Worm (Caenorhabditis elegans) whole organism, mixed stage, embryonic: Measurements from ENCODE around the gene C29E4.12.

Experiments used
- M03D4.4 ChIP-seq: sonication (generic microtip); optimal IDR thresholded peaks from 2 replicates; lab custom pipeline; 2017; ENCODE audit warnings: mild to moderate bottlenecking, missing genetic modification characterization, missing compliant biosample characterization
- bed-3 ChIP-seq: fragments of 200-800 bp; sonication (Bioruptor generic); optimal IDR thresholded peaks from 3 replicates; lab custom pipeline; 2018; ENCODE audit warnings: mild to moderate bottlenecking, missing genetic modification characterization, moderate library complexity, missing compliant biosample characterization
- blmp-1 ChIP-seq: fragments of 150-350 bp; optimal IDR thresholded peaks from 2 replicates; lab custom pipeline; 2014; ENCODE audit warnings: missing biosample characterization, missing genetic modification characterization
- ceh-39 ChIP-seq: fragments of 150-350 bp; optimal IDR thresholded peaks from 2 replicates; lab custom pipeline; 2014; ENCODE audit warnings: missing biosample characterization, missing genetic modification characterization
- ceh-43 ChIP-seq: fragments of 200-800 bp; sonication (Bioruptor generic); optimal IDR thresholded peaks from 2 replicates; lab custom pipeline; 2018; ENCODE audit warnings: mild to moderate bottlenecking, missing genetic modification characterization, moderate library complexity, missing compliant biosample characterization
- ceh-83 ChIP-seq: fragments of 200-800 bp; sonication (Bioruptor generic); optimal IDR thresholded peaks from 2 replicates; lab custom pipeline; 2018; ENCODE audit warnings: mild to moderate bottlenecking, missing genetic modification characterization, missing compliant biosample characterization
- ces-1 ChIP-seq: fragments of 150-350 bp; optimal IDR thresholded peaks from 2 replicates; lab custom pipeline; 2014; ENCODE audit warnings: missing biosample characterization, missing genetic modification reagents, missing genetic modification characterization
- cnd-1 ChIP-seq: fragments of 200-800 bp; sonication (Bioruptor generic); optimal IDR thresholded peaks from 2 replicates; lab custom pipeline; 2018; ENCODE audit warnings: mild to moderate bottlenecking, missing genetic modification characterization, missing compliant biosample characterization
- elt-1 ChIP-seq: sonication (generic microtip); optimal IDR thresholded peaks from 2 replicates; lab custom pipeline; 2017; ENCODE audit warnings: missing genetic modification characterization, mild to moderate bottlenecking, missing compliant biosample characterization, antibody characterized with exemption, moderate library complexity, borderline replicate concordance; ENCODE audit not compliant: insufficient read depth
- elt-3 ChIP-seq: fragments of 150-350 bp; optimal IDR thresholded peaks from 2 replicates; lab custom pipeline; 2014; ENCODE audit warnings: missing biosample characterization, missing genetic modification characterization
- flh-1 ChIP-seq: fragments of 200-800 bp; sonication (Bioruptor generic); optimal IDR thresholded peaks from 2 replicates; lab custom pipeline; 2018; ENCODE audit warnings: mild to moderate bottlenecking, missing genetic modification characterization, moderate library complexity, missing compliant biosample characterization
- ham-2 ChIP-seq: fragments of 200-800 bp; sonication (Bioruptor generic); optimal IDR thresholded peaks from 2 replicates; lab custom pipeline; 2018; ENCODE audit warnings: mild to moderate bottlenecking, missing genetic modification characterization, missing compliant biosample characterization
- hlh-1 ChIP-seq: fragments of 150-350 bp; optimal IDR thresholded peaks from 2 replicates; lab custom pipeline; 2014; ENCODE audit warnings: missing biosample characterization, missing genetic modification reagents, missing genetic modification characterization
- lin-13 ChIP-seq: fragments of 150-350 bp; optimal IDR thresholded peaks from 2 replicates; lab custom pipeline; 2014; ENCODE audit warnings: missing biosample characterization, missing genetic modification characterization
- lin-32 ChIP-seq: fragments of 200-800 bp; sonication (Bioruptor generic); optimal IDR thresholded peaks from 2 replicates; lab custom pipeline; 2018; ENCODE audit warnings: mild to moderate bottlenecking, missing genetic modification characterization, missing compliant biosample characterization
- lsy-2 ChIP-seq: fragments of 150-350 bp; optimal IDR thresholded peaks from 2 replicates; lab custom pipeline; 2014; ENCODE audit warnings: missing biosample characterization, missing genetic modification characterization
- mab-5 ChIP-seq: fragments of 150-350 bp; optimal IDR thresholded peaks from 2 replicates; lab custom pipeline; 2014; ENCODE audit warnings: missing biosample characterization, missing genetic modification characterization
- mls-2 ChIP-seq: sonication (generic microtip); optimal IDR thresholded peaks from 2 replicates; lab custom pipeline; 2016; ENCODE audit warnings: mild to moderate bottlenecking, missing genetic modification characterization, moderate library complexity, missing compliant biosample characterization
- nhr-12 ChIP-seq: fragments of 150-350 bp; optimal IDR thresholded peaks from 2 replicates; lab custom pipeline; 2014; ENCODE audit warnings: missing biosample characterization, missing genetic modification characterization
- nhr-2 ChIP-seq: fragments of 150-350 bp; optimal IDR thresholded peaks from 2 replicates; lab custom pipeline; 2014; ENCODE audit warnings: missing biosample characterization, missing genetic modification characterization
- nhr-237 ChIP-seq: fragments of 150-350 bp; optimal IDR thresholded peaks from 2 replicates; lab custom pipeline; 2014; ENCODE audit warnings: missing biosample characterization, missing genetic modification characterization
- nhr-28 ChIP-seq: fragments of 150-350 bp; optimal IDR thresholded peaks from 2 replicates; lab custom pipeline; 2014; ENCODE audit warnings: missing biosample characterization, missing genetic modification characterization
- nhr-76 ChIP-seq: sonication (generic microtip); optimal IDR thresholded peaks from 2 replicates; lab custom pipeline; 2017; ENCODE audit warnings: missing biosample characterization, missing genetic modification characterization
- pha-4 ChIP-seq: fragments of 150-350 bp; optimal IDR thresholded peaks from 2 replicates; lab custom pipeline; 2018; ENCODE audit warnings: missing biosample characterization, missing genetic modification reagents, missing genetic modification characterization
- sem-2 ChIP-seq: fragments of 200-800 bp; sonication (Bioruptor generic); optimal IDR thresholded peaks from 2 replicates; lab custom pipeline; 2018; ENCODE audit warnings: mild to moderate bottlenecking, missing genetic modification characterization, missing compliant biosample characterization
- snpc-4 ChIP-seq: fragments of 150-350 bp; optimal IDR thresholded peaks from 2 replicates; lab custom pipeline; 2014; ENCODE audit warnings: missing biosample characterization, missing genetic modification characterization
- sptf-1 ChIP-seq: sonication (generic microtip); optimal IDR thresholded peaks from 2 replicates; lab custom pipeline; 2017; ENCODE audit warnings: mild to moderate bottlenecking, missing genetic modification characterization, moderate library complexity, missing compliant biosample characterization
- tbx-8 ChIP-seq: fragments of 200-800 bp; sonication (Bioruptor generic); optimal IDR thresholded peaks from 2 replicates; lab custom pipeline; 2018; ENCODE audit warnings: mild to moderate bottlenecking, missing genetic modification characterization, moderate library complexity, missing compliant biosample characterization
- unc-120 ChIP-seq: sonication (generic microtip); optimal IDR thresholded peaks from 2 replicates; lab custom pipeline; 2017; ENCODE audit warnings: missing genetic modification characterization, missing compliant biosample characterization; ENCODE audit not compliant: poor library complexity, severe bottlenecking
- unc-62 ChIP-seq: fragments of 150-350 bp; optimal IDR thresholded peaks from 2 replicates; lab custom pipeline; 2014; ENCODE audit warnings: missing biosample characterization, missing genetic modification reagents, missing genetic modification characterization
- zip-8 ChIP-seq: fragments of 150-350 bp; optimal IDR thresholded peaks from 2 replicates; lab custom pipeline; 2014; ENCODE audit warnings: missing biosample characterization, missing genetic modification characterization
- ztf-11 ChIP-seq: fragments of 150-350 bp; optimal IDR thresholded peaks from 2 replicates; lab custom pipeline; 2014; ENCODE audit warnings: missing biosample characterization, missing genetic modification characterization

Gene C29E4.12

DNA sequence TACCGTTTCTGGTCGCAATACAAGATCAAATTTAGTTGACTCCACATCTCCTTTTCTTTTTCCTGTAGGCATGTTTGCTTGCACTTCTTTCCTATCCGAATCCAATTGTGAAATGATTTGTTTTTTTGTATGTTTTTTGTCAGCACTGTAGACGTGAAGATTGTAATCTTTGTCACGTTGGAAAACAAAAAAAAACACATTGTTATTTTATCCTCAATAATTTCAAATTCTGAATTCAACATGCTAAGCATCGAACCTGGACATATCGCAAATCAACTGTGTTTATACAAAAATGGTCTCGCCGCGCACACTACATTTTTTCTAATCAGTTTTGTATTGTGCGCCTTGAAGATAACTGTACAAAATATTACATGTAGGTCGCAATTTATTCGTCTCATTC is 27.5 kb upstream of the C29E4.12 start, which contains the start of gene ZK688.12:
Gene ZK688.12 (minus strand): TSS at position 101 of the 400 bp plus-strand sequence.
- no peak for TF ChIP-seq ceh-39 (tag; lab: Kevin White, UChicago)
- no peak for TF ChIP-seq ceh-83
- no peak for TF ChIP-seq nhr-28
- no peak for TF ChIP-seq elt-3 (tag; lab: Kevin White, UChicago)
- TF ChIP-seq lin-13 (tag; lab: Kevin White, UChicago): no peak
- TF ChIP-seq nhr-76 (tag; lab: Kevin White, UChicago): no peak
- TF ChIP-seq sptf-1 (tag; lab: Kevin White, UChicago): no peak
- no peak for TF ChIP-seq ztf-11
- no peak for TF ChIP-seq mls-2 (tag; lab: Kevin White, UChicago)
- TF ChIP-seq cnd-1 (tag; lab: Kevin White, UChicago): no peak
- TF ChIP-seq ces-1 (GFP tag; lab: Kevin White, UChicago): no peak
- TF ChIP-seq sem-2 (GFP tag; lab: Kevin White, UChicago): no peak
- no peak for TF ChIP-seq flh-1 (GFP tag; lab: Kevin White, UChicago)
- no peak for TF ChIP-seq mab-5
- TF ChIP-seq tbx-8 (GFP tag; lab: Kevin White, UChicago): no peak
- TF ChIP-seq snpc-4 (tag; lab: Kevin White, UChicago): no peak
- no peak for TF ChIP-seq nhr-12 (tag; lab: Kevin White, UChicago)
- TF ChIP-seq unc-120: no peak
- TF ChIP-seq zip-8 (tag; lab: Kevin White, UChicago): no peak
- TF ChIP-seq unc-62 (GFP tag; lab: Kevin White, UChicago): no peak

DNA sequence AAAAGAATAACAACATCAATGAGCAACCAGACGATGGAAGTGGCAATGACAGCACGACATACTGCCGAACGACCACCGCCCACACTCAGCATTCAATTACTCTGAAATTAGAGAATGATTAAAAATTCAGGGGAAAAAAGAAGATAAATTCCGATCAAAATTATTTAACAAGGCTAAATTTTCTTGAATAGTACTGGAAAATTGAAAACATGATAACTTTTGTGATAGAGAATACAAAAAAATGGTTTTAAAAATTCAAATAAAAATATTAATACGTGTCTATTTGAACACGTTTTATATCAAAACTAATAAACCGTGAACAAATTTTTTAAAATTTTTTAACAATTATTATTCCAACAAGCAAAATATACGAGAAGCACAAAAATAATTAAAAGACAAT is 23.3 kb upstream of the C29E4.12 start, which contains the start of gene gly-3:
Gene gly-3 (minus strand): TSS at position 101 of the 400 bp plus-strand sequence.
- TF ChIP-seq cnd-1 (tag; lab: Kevin White, UChicago) (no peak), M03D4.4 (no peak)
- TF ChIP-seq, all 35 proteins: peak for 0

DNA sequence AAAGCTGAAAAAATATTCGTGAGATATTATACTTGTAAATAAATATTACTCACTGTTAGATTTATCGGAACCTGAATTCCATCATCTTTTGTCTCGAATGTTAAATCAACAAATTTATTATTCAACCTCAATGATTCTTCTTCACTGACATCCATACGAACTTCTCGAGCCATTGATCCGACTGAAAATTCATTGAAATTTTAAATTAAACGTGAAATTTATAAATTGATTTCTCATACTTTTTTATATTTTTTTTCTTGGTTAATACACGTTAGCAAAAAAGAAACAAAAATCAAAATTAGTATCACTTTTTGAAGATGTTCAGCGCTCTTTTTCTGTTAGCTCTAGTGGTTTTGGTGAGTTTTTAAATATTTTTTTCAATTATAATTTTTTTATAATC is 21.1 kb upstream of the C29E4.12 start, which contains the start of gene C29E4.14:
Gene C29E4.14 (plus strand): TSS at position 301 of the 400 bp plus-strand sequence.
- TF ChIP-seq hlh-1: no peak
- no peak for TF ChIP-seq ceh-43 (GFP tag; lab: Kevin White, UChicago)
- TF ChIP-seq flh-1 (GFP tag; lab: Kevin White, UChicago): no peak
- no peak for TF ChIP-seq nhr-2 (tag; lab: Kevin White, UChicago)
- TF ChIP-seq mls-2 (tag; lab: Kevin White, UChicago): no peak
- TF ChIP-seq ham-2 (GFP tag; lab: Kevin White, UChicago): no peak

DNA sequence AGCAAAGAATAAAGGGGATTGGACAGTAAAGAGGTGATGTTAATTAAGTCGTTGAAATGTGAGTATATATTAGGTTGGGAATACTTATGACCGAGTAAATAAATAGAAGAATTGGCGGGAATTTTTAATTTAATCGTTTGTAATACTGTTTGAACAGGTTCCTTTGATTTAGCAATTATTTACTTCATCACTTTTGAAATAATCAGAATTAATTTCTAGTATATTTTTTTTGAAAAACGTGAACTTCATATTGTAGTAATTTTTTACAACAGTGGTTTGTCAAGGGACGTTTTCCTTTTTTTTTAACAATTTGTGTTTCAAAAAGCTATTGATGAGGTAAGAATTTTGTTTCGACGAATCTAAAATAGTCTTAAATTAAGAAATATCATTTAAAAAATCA is 18.7 kb upstream of the C29E4.12 start, which contains the start of gene C29E4.17:
Gene C29E4.17 (plus strand): TSS at position 301 of the 400 bp plus-strand sequence.
- no peak for TF ChIP-seq nhr-76 (tag; lab: Kevin White, UChicago)
- no peak for TF ChIP-seq cnd-1 (tag; lab: Kevin White, UChicago)
- no peak for TF ChIP-seq blmp-1

DNA sequence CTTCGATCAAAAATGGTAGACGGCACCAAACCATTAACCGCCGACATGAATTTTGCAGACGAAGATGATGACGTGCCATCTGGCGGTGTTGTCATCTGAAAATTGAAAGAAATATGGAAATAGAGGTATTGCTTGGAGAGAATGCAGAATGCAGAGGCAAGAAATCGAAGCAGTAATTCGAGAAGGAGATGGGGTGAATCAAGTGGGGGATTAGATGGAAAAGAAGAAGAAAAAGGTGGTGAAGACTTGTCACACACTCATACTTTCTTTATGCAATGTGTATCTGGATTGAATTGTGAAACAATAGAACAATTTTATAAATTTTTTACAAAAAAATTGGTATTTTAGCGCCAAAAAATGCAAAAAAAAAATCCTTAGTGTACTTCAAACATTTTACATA is 16.1 kb upstream of the C29E4.12 start, which contains the start of gene tag-250:
Gene tag-250 (minus strand): TSS at position 101 of the 400 bp plus-strand sequence.
- TF ChIP-seq tbx-8 (GFP tag; lab: Kevin White, UChicago) (no peak), mls-2 (tag; lab: Kevin White, UChicago) (no peak), elt-1 (tag; lab: Kevin White, UChicago) (no peak), nhr-237 (tag; lab: Kevin White, UChicago) (no peak), bed-3 (GFP tag; lab: Kevin White, UChicago) (no peak), sem-2 (GFP tag; lab: Kevin White, UChicago) (no peak), blmp-1 (no peak), ham-2 (GFP tag; lab: Kevin White, UChicago) (no peak), nhr-76 (tag; lab: Kevin White, UChicago) (no peak), snpc-4 (tag; lab: Kevin White, UChicago) (no peak), nhr-28 (no peak), cnd-1 (tag; lab: Kevin White, UChicago) (no peak), lin-13 (tag; lab: Kevin White, UChicago) (no peak), M03D4.4 (no peak), ceh-43 (GFP tag; lab: Kevin White, UChicago) (no peak)
- TF ChIP-seq, all 35 proteins: peak for 0

DNA sequence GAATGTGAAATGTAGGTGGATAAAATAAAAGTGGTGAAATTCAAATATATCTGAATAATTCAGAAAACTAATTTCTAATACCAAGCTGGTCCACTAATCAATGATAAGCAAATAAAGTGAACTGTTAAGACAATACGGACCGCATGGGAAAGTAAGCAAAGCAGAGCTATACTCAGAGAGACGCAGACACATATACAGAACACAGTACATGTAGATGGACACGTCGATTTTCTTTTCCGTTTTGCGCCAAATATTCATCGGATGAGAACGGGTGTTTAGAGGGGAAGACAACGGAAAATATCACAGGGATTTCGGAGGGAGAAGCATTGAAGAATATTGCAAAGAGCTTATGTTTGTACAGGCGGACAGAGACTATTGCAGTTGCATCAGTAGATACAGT is 15.0 kb upstream of the C29E4.12 start:
- TF ChIP-seq blmp-1 (no peak), ham-2 (GFP tag; lab: Kevin White, UChicago) (peak; percentile 78), lin-32 (GFP tag; lab: Kevin White, UChicago) (no peak), pha-4 (tag; lab: Kevin White, UChicago) (peak; percentile 34), lsy-2 (tag; lab: Kevin White, UChicago) (peak; percentile 2), nhr-237 (tag; lab: Kevin White, UChicago) (peak; percentile 24)
